Fruit fly (Drosophila melanogaster) whole organism, embryonic: ENCODE measurements around the gene stck.

Experiments used
- Ada2b ChIP-seq: fragments of 200-800 bp; sonication (Bioruptor generic); IDR thresholded peaks from 2 replicates; pipeline ENCODE4 v1.3.6; 2022; ENCODE audit warnings: missing biosample characterization, missing genetic modification characterization
- Aef1 ChIP-seq: fragments of 200-800 bp; sonication (Bioruptor generic); IDR thresholded peaks from 3 replicates; pipeline ENCODE4 v1.3.6; 2022; ENCODE audit warnings: missing biosample characterization, missing genetic modification characterization
- Bteb2 ChIP-seq: fragments of 200-800 bp; sonication (Bioruptor generic); optimal IDR thresholded peaks from 2 replicates; lab custom pipeline; 2016; ENCODE audit warnings: missing biosample characterization, missing genetic modification characterization
- C15 ChIP-seq: fragments of 200-800 bp; sonication (Bioruptor generic); IDR thresholded peaks from 3 replicates; pipeline ENCODE4 v1.3.6; 2022; ENCODE audit warnings: missing biosample characterization, missing genetic modification characterization
- CG10321 ChIP-seq: fragments of 200-800 bp; sonication (Bioruptor generic); IDR thresholded peaks from 2 replicates; pipeline ENCODE4 v1.3.6; 2022; ENCODE audit warnings: missing biosample characterization, missing genetic modification characterization
- CG10462 ChIP-seq: fragments of 200-800 bp; sonication (Bioruptor generic); optimal IDR thresholded peaks from 2 replicates; lab custom pipeline; 2016; ENCODE audit warnings: missing biosample characterization, missing genetic modification characterization
- CG13287 ChIP-seq: fragments of 200-800 bp; sonication (Bioruptor generic); IDR thresholded peaks from 2 replicates; pipeline ENCODE4 v1.3.6; 2022; ENCODE audit warnings: missing biosample characterization, missing genetic modification characterization; ENCODE audit not compliant: partially characterized antibody
- CG13894 ChIP-seq: fragments of 200-800 bp; sonication (Bioruptor generic); optimal IDR thresholded peaks from 3 replicates; lab custom pipeline; 2018; ENCODE audit warnings: missing biosample characterization, mild to moderate bottlenecking, missing genetic modification characterization, moderate library complexity
- CG14965 ChIP-seq: fragments of 200-800 bp; sonication (Bioruptor generic); optimal IDR thresholded peaks from 2 replicates; lab custom pipeline; 2016; ENCODE audit warnings: missing biosample characterization, missing genetic modification characterization, borderline replicate concordance
- CG1529 ChIP-seq: fragments of 200-800 bp; sonication (Bioruptor generic); optimal IDR thresholded peaks from 3 replicates; lab custom pipeline; 2018; ENCODE audit warnings: missing biosample characterization, missing genetic modification characterization
- CG18262 ChIP-seq: fragments of 200-800 bp; optimal IDR thresholded peaks from 3 replicates; lab custom pipeline; 2019; ENCODE audit warnings: missing biosample characterization, mild to moderate bottlenecking, missing genetic modification characterization, moderate library complexity
- CG18619 ChIP-seq: fragments of 200-800 bp; sonication (Bioruptor generic); optimal IDR thresholded peaks from 3 replicates; lab custom pipeline; 2017; ENCODE audit warnings: missing biosample characterization, mild to moderate bottlenecking, missing genetic modification characterization
- CG2712 ChIP-seq: fragments of 200-800 bp; optimal IDR thresholded peaks from 3 replicates; lab custom pipeline; 2019; ENCODE audit warnings: missing biosample characterization, mild to moderate bottlenecking, missing genetic modification characterization, moderate library complexity
- CG3065 ChIP-seq: fragments of 200-800 bp; sonication (Bioruptor generic); optimal IDR thresholded peaks from 2 replicates; lab custom pipeline; 2016; ENCODE audit warnings: missing biosample characterization, missing genetic modification characterization
- CG31365 ChIP-seq: fragments of 200-800 bp; sonication (Bioruptor generic); optimal IDR thresholded peaks from 2 replicates; lab custom pipeline; 2018; ENCODE audit warnings: missing biosample characterization, mild to moderate bottlenecking, missing genetic modification characterization
- CG31388 ChIP-seq: fragments of 200-800 bp; sonication (Bioruptor generic); optimal IDR thresholded peaks from 2 replicates; lab custom pipeline; 2016; ENCODE audit warnings: missing biosample characterization, missing genetic modification characterization
- CG34422 ChIP-seq: fragments of 200-800 bp; sonication (Bioruptor generic); IDR thresholded peaks from 3 replicates; pipeline ENCODE4 v1.3.6; 2022; ENCODE audit warnings: missing biosample characterization, missing genetic modification characterization
- CG4820 ChIP-seq: fragments of 200-800 bp; sonication (Bioruptor generic); optimal IDR thresholded peaks from 3 replicates; lab custom pipeline; 2016; ENCODE audit warnings: missing biosample characterization, missing genetic modification characterization
- CG5245 ChIP-seq: fragments of 200-800 bp; sonication (Bioruptor generic); optimal IDR thresholded peaks from 3 replicates; lab custom pipeline; 2016; ENCODE audit warnings: missing biosample characterization, missing genetic modification characterization
- CG5953 ChIP-seq: fragments of 200-800 bp; sonication (Bioruptor generic); IDR thresholded peaks from 2 replicates; pipeline ENCODE4 v1.3.6; 2022; ENCODE audit warnings: missing biosample characterization, missing genetic modification characterization
- CG8359 ChIP-seq: fragments of 200-800 bp; sonication (Bioruptor generic); optimal IDR thresholded peaks from 2 replicates; lab custom pipeline; 2017; ENCODE audit warnings: missing biosample characterization, mild to moderate bottlenecking, missing genetic modification characterization, borderline replicate concordance
- CG8924 ChIP-seq: fragments of 200-800 bp; optimal IDR thresholded peaks from 3 replicates; lab custom pipeline; 2019; ENCODE audit warnings: missing biosample characterization, mild to moderate bottlenecking, missing genetic modification characterization, moderate library complexity
- Ets97D ChIP-seq: fragments of 200-800 bp; sonication (Bioruptor generic); optimal IDR thresholded peaks from 3 replicates; lab custom pipeline; 2016; ENCODE audit warnings: missing biosample characterization, missing genetic modification characterization
- H15 ChIP-seq: fragments of 200-800 bp; sonication (Bioruptor generic); IDR thresholded peaks from 3 replicates; pipeline ENCODE4 v1.3.6; 2022; ENCODE audit warnings: missing biosample characterization, missing genetic modification characterization
- HmgZ ChIP-seq: fragments of 200-800 bp; sonication (Bioruptor generic); optimal IDR thresholded peaks from 2 replicates; lab custom pipeline; 2018; ENCODE audit warnings: missing biosample characterization, mild to moderate bottlenecking, missing genetic modification characterization
- Kr ChIP-seq: fragments of 200-800 bp; sonication (Bioruptor generic); optimal IDR thresholded peaks from 2 replicates; lab custom pipeline; 2017; ENCODE audit warnings: missing biosample characterization, mild to moderate bottlenecking, missing genetic modification characterization
- Mes4 ChIP-seq: fragments of 200-800 bp; sonication (Bioruptor generic); optimal IDR thresholded peaks from 2 replicates; lab custom pipeline; 2016; ENCODE audit warnings: missing biosample characterization, missing genetic modification characterization
- Myb ChIP-seq: fragments of 200-800 bp; sonication (Bioruptor generic); optimal IDR thresholded peaks from 2 replicates; lab custom pipeline; 2016; ENCODE audit warnings: missing biosample characterization, missing genetic modification characterization
- NC2α ChIP-seq: fragments of 200-800 bp; sonication (Bioruptor generic); optimal IDR thresholded peaks from 2 replicates; lab custom pipeline; 2016; ENCODE audit warnings: missing biosample characterization, missing genetic modification characterization
- Pdp1 ChIP-seq, 2 experiments: fragments of 200-800 bp; sonication (Bioruptor generic); optimal IDR thresholded peaks; 3 replicates each; lab custom pipeline; 2016; ENCODE audit warnings: missing biosample characterization in 2 of 2, missing genetic modification characterization in 2 of 2, mild to moderate bottlenecking in 1 of 2, moderate library complexity in 1 of 2
- ac ChIP-seq: fragments of 200-800 bp; sonication (Bioruptor generic); optimal IDR thresholded peaks from 3 replicates; lab custom pipeline; 2017; ENCODE audit warnings: missing biosample characterization, mild to moderate bottlenecking, missing genetic modification characterization
- bsh ChIP-seq, 2 experiments: fragments of 200-800 bp; sonication (Bioruptor generic); optimal IDR thresholded peaks; 2 replicates each; lab custom pipeline; 2017 to 2018; ENCODE audit warnings: mild to moderate bottlenecking in 2 of 2, missing biosample characterization in 2 of 2, missing genetic modification characterization in 2 of 2, moderate library complexity in 1 of 2
- btn ChIP-seq: fragments of 200-800 bp; sonication (Bioruptor generic); optimal IDR thresholded peaks from 2 replicates; lab custom pipeline; 2016; ENCODE audit warnings: missing biosample characterization, missing genetic modification characterization
- crol ChIP-seq: fragments of 200-800 bp; sonication (Bioruptor generic); IDR thresholded peaks from 2 replicates; pipeline ENCODE4 v1.3.6; 2022; ENCODE audit warnings: missing biosample characterization, missing genetic modification characterization
- dmrt99B ChIP-seq: fragments of 200-800 bp; sonication (Bioruptor generic); optimal IDR thresholded peaks from 2 replicates; lab custom pipeline; 2018; ENCODE audit warnings: missing biosample characterization, mild to moderate bottlenecking, missing genetic modification characterization, moderate library complexity
- dpn ChIP-seq, 2 experiments: fragments of 200-800 bp; sonication (Bioruptor generic); optimal IDR thresholded peaks; 3 replicates each; lab custom pipeline; 2016; ENCODE audit warnings: missing biosample characterization in 2 of 2, missing genetic modification characterization in 2 of 2
- dysf ChIP-seq: fragments of 200-800 bp; sonication (Bioruptor generic); IDR thresholded peaks from 3 replicates; pipeline ENCODE4 v1.3.6; 2022; ENCODE audit warnings: missing biosample characterization, missing genetic modification characterization
- ems ChIP-seq: fragments of 200-800 bp; sonication (Bioruptor generic); optimal IDR thresholded peaks from 3 replicates; lab custom pipeline; 2016; ENCODE audit warnings: missing biosample characterization, missing genetic modification characterization
- fd96Cb ChIP-seq: fragments of 200-800 bp; sonication (Bioruptor generic); optimal IDR thresholded peaks from 2 replicates; lab custom pipeline; 2018; ENCODE audit warnings: missing biosample characterization, mild to moderate bottlenecking, missing genetic modification characterization, moderate library complexity
- ftz-f1 ChIP-seq: fragments of 200-800 bp; sonication (Bioruptor generic); optimal IDR thresholded peaks from 2 replicates; lab custom pipeline; 2016; ENCODE audit warnings: missing biosample characterization, missing genetic modification characterization
- her ChIP-seq: fragments of 200-800 bp; sonication (Bioruptor generic); optimal IDR thresholded peaks from 2 replicates; lab custom pipeline; 2016; ENCODE audit warnings: missing biosample characterization, missing genetic modification characterization
- inv ChIP-seq: fragments of 200-800 bp; sonication (Bioruptor generic); IDR thresholded peaks from 2 replicates; pipeline ENCODE4 v1.3.6; 2022; ENCODE audit warnings: missing biosample characterization, missing genetic modification characterization; ENCODE audit not compliant: partially characterized antibody
- lbe ChIP-seq: fragments of 200-800 bp; sonication (Bioruptor generic); optimal IDR thresholded peaks from 2 replicates; lab custom pipeline; 2016; ENCODE audit warnings: missing biosample characterization, mild to moderate bottlenecking, missing genetic modification characterization
- maf-S ChIP-seq: fragments of 200-800 bp; sonication (Bioruptor generic); optimal IDR thresholded peaks from 2 replicates; lab custom pipeline; 2016; ENCODE audit warnings: missing biosample characterization, missing genetic modification characterization
- nom ChIP-seq: fragments of 200-800 bp; sonication (Bioruptor generic); optimal IDR thresholded peaks from 2 replicates; lab custom pipeline; 2017; ENCODE audit warnings: missing biosample characterization, missing genetic modification characterization, mild to moderate bottlenecking, moderate library complexity, missing genetic modification reagents
- pho ChIP-seq: fragments of 200-800 bp; sonication (Bioruptor generic); optimal IDR thresholded peaks from 2 replicates; lab custom pipeline; 2016; ENCODE audit warnings: missing biosample characterization, missing genetic modification characterization
- phol ChIP-seq: fragments of 200-800 bp; sonication (Bioruptor generic); optimal IDR thresholded peaks from 3 replicates; lab custom pipeline; 2018; ENCODE audit warnings: missing biosample characterization, mild to moderate bottlenecking, missing genetic modification characterization, moderate library complexity
- pzg ChIP-seq: fragments of 200-800 bp; sonication (Bioruptor generic); optimal IDR thresholded peaks from 3 replicates; lab custom pipeline; 2018; ENCODE audit warnings: missing biosample characterization, mild to moderate bottlenecking, missing genetic modification characterization, moderate library complexity
- row ChIP-seq: fragments of 200-800 bp; sonication (Bioruptor generic); IDR thresholded peaks from 3 replicates; pipeline ENCODE4 v1.3.6; 2022; ENCODE audit warnings: missing biosample characterization, missing genetic modification characterization
- sd ChIP-seq: fragments of 200-800 bp; sonication (Bioruptor generic); optimal IDR thresholded peaks from 3 replicates; lab custom pipeline; 2018; ENCODE audit warnings: missing biosample characterization, mild to moderate bottlenecking, missing genetic modification characterization, moderate library complexity
- zen ChIP-seq: fragments of 200-800 bp; sonication (Bioruptor generic); optimal IDR thresholded peaks from 3 replicates; lab custom pipeline; 2018; ENCODE audit warnings: missing biosample characterization, mild to moderate bottlenecking, missing genetic modification characterization, moderate library complexity

Gene stck

dm6 chr3R:8308515-8308959 is 48.2 kb upstream of the stck start, which contains the start of gene tex (continued):
- TF ChIP-seq CG13894 (tag; lab: Kevin White, UChicago) (no peak), CG13287 (peak; percentile 67), CG10462 (GFP tag; lab: Kevin White, UChicago) (no peak), maf-S (GFP tag; lab: Kevin White, UChicago) (no peak), ftz-f1 (GFP tag; lab: Kevin White, UChicago) (no peak), nom (GFP tag; lab: Kevin White, UChicago) (no peak), CG2712 (peak; percentile 55), lbe (GFP tag; lab: Kevin White, UChicago) (no peak), pho (GFP tag; lab: Kevin White, UChicago) (no peak), CG18619 (no peak), CG31365 (peak; percentile 47), zen (tag; lab: Kevin White, UChicago) (peak; percentile 6), Ada2b (no peak), CG4820 (GFP tag; lab: Kevin White, UChicago) (no peak), inv (GFP tag; lab: Robert Waterston, UW) (no peak), HmgZ (peak; percentile 58), dpn (GFP tag; optimal IDR thresholded peaks at IDR 0.05; lab: Kevin White, UChicago) (no peak), CG34422 (GFP tag; lab: Robert Waterston, UW) (peak; percentile 65; the same call in 1 of the 3 replicates), CG3065 (GFP tag; lab: Kevin White, UChicago) (no peak), ac (peak; percentile 53), Pdp1 (GFP tag; optimal IDR thresholded peaks at IDR 0.05; lab: Kevin White, UChicago) (peak in 1 of 2 experiments; percentile 76), crol (GFP tag; lab: Robert Waterston, UW) (no peak), dysf (GFP tag; lab: Robert Waterston, UW) (no peak), C15 (GFP tag; lab: Robert Waterston, UW) (no peak), Kr (peak; percentile 14), CG31388 (no peak), CG14965 (no peak), Ets97D (peak; percentile 41), Myb (GFP tag; lab: Kevin White, UChicago) (peak; percentile 59), CG8359 (GFP tag; lab: Kevin White, UChicago) (peak; percentile 46), CG18262 (peak; percentile 65), bsh (GFP tag; optimal IDR thresholded peaks at IDR 0.05; lab: Kevin White, UChicago) (peak in 1 of 2 experiments; percentile 62), btn (GFP tag; lab: Kevin White, UChicago) (no peak), pzg (peak; percentile 89), sd (peak; percentile 22), CG5953 (GFP tag; lab: Robert Waterston, UW) (no peak), NC2α (no peak), CG8924 (peak; percentile 59), Bteb2 (GFP tag; lab: Kevin White, UChicago) (no peak), her (no peak), Aef1 (GFP tag; lab: Robert Waterston, UW) (no peak), H15 (GFP tag; lab: Robert Waterston, UW) (no peak), CG5245 (peak; percentile 10), Mes4 (GFP tag; lab: Kevin White, UChicago) (peak; percentile 35), ems (GFP tag; lab: Kevin White, UChicago) (no peak), CG10321 (GFP tag; lab: Robert Waterston, UW) (no peak), row (no peak), dmrt99B (tag; lab: Kevin White, UChicago) (no peak), CG1529 (peak; percentile 55), fd96Cb (peak; percentile 3), phol (tag; lab: Kevin White, UChicago) (peak; percentile 22)
